Fruit fly (Drosophila melanogaster) whole organism, embryonic: Measurements from ENCODE around the gene Fdh.

ENCODE experiments used
- Atf-2 ChIP-seq: fragments of 200-800 bp; sonication (Bioruptor generic); optimal IDR thresholded peaks from 2 replicates; lab custom pipeline; 2016; ENCODE audit warnings: missing biosample characterization, missing genetic modification characterization
- Awh ChIP-seq: fragments of 200-800 bp; sonication (Bioruptor generic); IDR thresholded peaks from 2 replicates; pipeline ENCODE4, ENCODE4 v1.3.6; 2022; ENCODE audit warnings: missing biosample characterization, missing genetic modification characterization
- CG11504 ChIP-seq: fragments of 200-800 bp; sonication (Bioruptor generic); optimal IDR thresholded peaks from 3 replicates; lab custom pipeline; 2019; ENCODE audit warnings: missing biosample characterization, mild to moderate bottlenecking, missing genetic modification characterization, moderate library complexity
- CG11695 ChIP-seq: fragments of 200-800 bp; sonication (Bioruptor generic); IDR thresholded peaks from 3 replicates; pipeline ENCODE4 v1.3.6; 2022; ENCODE audit warnings: missing biosample characterization, missing genetic modification characterization
- CG12219 ChIP-seq: fragments of 200-800 bp; sonication (Bioruptor generic); optimal IDR thresholded peaks from 3 replicates; lab custom pipeline; 2018; ENCODE audit warnings: missing biosample characterization, mild to moderate bottlenecking, missing genetic modification characterization
- CG1233 ChIP-seq: fragments of 200-800 bp; sonication (Bioruptor generic); optimal IDR thresholded peaks from 4 replicates; lab custom pipeline; 2018; ENCODE audit warnings: missing biosample characterization, mild to moderate bottlenecking, missing genetic modification characterization
- CG15269 ChIP-seq: fragments of 200-800 bp; sonication (Bioruptor generic); optimal IDR thresholded peaks from 2 replicates; lab custom pipeline; 2018; ENCODE audit warnings: missing biosample characterization, mild to moderate bottlenecking, missing genetic modification characterization, moderate library complexity
- CG1603 ChIP-seq: fragments of 200-800 bp; sonication (Bioruptor generic); optimal IDR thresholded peaks from 2 replicates; lab custom pipeline; 2019; ENCODE audit warnings: missing biosample characterization, mild to moderate bottlenecking, missing genetic modification characterization, moderate library complexity
- CG17802 ChIP-seq: fragments of 200-800 bp; sonication (Bioruptor generic); optimal IDR thresholded peaks from 2 replicates; lab custom pipeline; 2018; ENCODE audit warnings: missing biosample characterization, mild to moderate bottlenecking, missing genetic modification characterization, moderate library complexity
- CG17829 ChIP-seq: fragments of 200-800 bp; optimal IDR thresholded peaks from 2 replicates; lab custom pipeline; 2019; ENCODE audit warnings: missing biosample characterization, mild to moderate bottlenecking, missing genetic modification characterization, moderate library complexity
- CG2116 ChIP-seq: fragments of 200-800 bp; sonication (Bioruptor generic); optimal IDR thresholded peaks from 3 replicates; lab custom pipeline; 2018; ENCODE audit warnings: missing biosample characterization, mild to moderate bottlenecking, missing genetic modification characterization
- CG2712 ChIP-seq: fragments of 200-800 bp; optimal IDR thresholded peaks from 3 replicates; lab custom pipeline; 2019; ENCODE audit warnings: missing biosample characterization, mild to moderate bottlenecking, missing genetic modification characterization, moderate library complexity
- CG34376 ChIP-seq: fragments of 200-800 bp; sonication (Bioruptor generic); optimal IDR thresholded peaks from 2 replicates; lab custom pipeline; 2018; ENCODE audit warnings: missing biosample characterization, mild to moderate bottlenecking, missing genetic modification characterization
- CG34422 ChIP-seq: fragments of 200-800 bp; sonication (Bioruptor generic); IDR thresholded peaks from 3 replicates; pipeline ENCODE4 v1.3.6; 2022; ENCODE audit warnings: missing biosample characterization, missing genetic modification characterization
- CG6175 ChIP-seq: fragments of 200-800 bp; sonication (Bioruptor generic); IDR thresholded peaks from 3 replicates; pipeline ENCODE4 v1.3.6; 2022; ENCODE audit warnings: missing biosample characterization, missing genetic modification characterization
- CG8281 ChIP-seq: fragments of 200-800 bp; sonication (Bioruptor generic); optimal IDR thresholded peaks from 2 replicates; lab custom pipeline; 2018; ENCODE audit warnings: missing biosample characterization, mild to moderate bottlenecking, missing genetic modification characterization, moderate library complexity
- CG8944 ChIP-seq: fragments of 200-800 bp; sonication (Bioruptor generic); optimal IDR thresholded peaks from 3 replicates; lab custom pipeline; 2016; ENCODE audit warnings: missing biosample characterization, missing genetic modification characterization
- CG9797 ChIP-seq: fragments of 200-800 bp; sonication (Bioruptor generic); optimal IDR thresholded peaks from 3 replicates; lab custom pipeline; 2018; ENCODE audit warnings: missing biosample characterization, mild to moderate bottlenecking, missing genetic modification characterization
- CHES-1-like ChIP-seq: fragments of 200-800 bp; sonication (Bioruptor generic); optimal IDR thresholded peaks from 2 replicates; lab custom pipeline; 2016; ENCODE audit warnings: missing biosample characterization, missing genetic modification characterization
- CoRest ChIP-seq: fragments of 200-800 bp; sonication (Bioruptor generic); optimal IDR thresholded peaks from 3 replicates; lab custom pipeline; 2018; ENCODE audit warnings: missing biosample characterization, mild to moderate bottlenecking, missing genetic modification characterization, moderate library complexity
- E2f2 ChIP-seq: fragments of 200-800 bp; sonication (Bioruptor generic); IDR thresholded peaks from 2 replicates; pipeline ENCODE4 v1.3.6; 2022; ENCODE audit warnings: missing biosample characterization, missing genetic modification characterization
- Elba2 ChIP-seq: fragments of 200-800 bp; sonication (Bioruptor generic); optimal IDR thresholded peaks from 3 replicates; lab custom pipeline; 2016; ENCODE audit warnings: missing biosample characterization, missing genetic modification characterization
- Ets97D ChIP-seq: fragments of 200-800 bp; sonication (Bioruptor generic); optimal IDR thresholded peaks from 3 replicates; lab custom pipeline; 2016; ENCODE audit warnings: missing biosample characterization, missing genetic modification characterization
- Fer1 ChIP-seq: fragments of 200-800 bp; sonication (Bioruptor generic); optimal IDR thresholded peaks from 2 replicates; lab custom pipeline; 2017; ENCODE audit warnings: missing biosample characterization, mild to moderate bottlenecking, missing genetic modification characterization
- HLHmδ ChIP-seq: fragments of 200-800 bp; sonication (Bioruptor generic); optimal IDR thresholded peaks from 2 replicates; lab custom pipeline; 2018; ENCODE audit warnings: missing biosample characterization, mild to moderate bottlenecking, missing genetic modification characterization, moderate library complexity
- Med ChIP-seq: fragments of 200-800 bp; sonication (Bioruptor generic); peaks from one replicate; lab custom pipeline; 2016; ENCODE audit warnings: missing biosample characterization, missing genetic modification characterization, mild to moderate bottlenecking, inconsistent platforms, moderate library complexity
- Mes4 ChIP-seq: fragments of 200-800 bp; sonication (Bioruptor generic); optimal IDR thresholded peaks from 2 replicates; lab custom pipeline; 2016; ENCODE audit warnings: missing biosample characterization, missing genetic modification characterization
- Ptx1 ChIP-seq: fragments of 200-800 bp; sonication (Bioruptor generic); IDR thresholded peaks from 2 replicates; pipeline ENCODE4 v1.3.6; 2022; ENCODE audit warnings: missing biosample characterization, missing genetic modification characterization
- Sin3A ChIP-seq: fragments of >200 bp; optimal IDR thresholded peaks from 2 replicates; lab custom pipeline; 2018
- Sry-β ChIP-seq: fragments of 200-800 bp; sonication (Bioruptor generic); optimal IDR thresholded peaks from 2 replicates; lab custom pipeline; 2018; ENCODE audit warnings: missing biosample characterization, mild to moderate bottlenecking, missing genetic modification characterization, moderate library complexity
- YL-1 ChIP-seq: fragments of 200-800 bp; sonication (Bioruptor generic); optimal IDR thresholded peaks from 3 replicates; lab custom pipeline; 2017; ENCODE audit warnings: missing biosample characterization, mild to moderate bottlenecking, missing genetic modification characterization
- amos ChIP-seq: fragments of 200-800 bp; sonication (Bioruptor generic); IDR thresholded peaks from 2 replicates; pipeline ENCODE4 v1.3.6; 2022; ENCODE audit warnings: missing biosample characterization, missing genetic modification characterization; ENCODE audit not compliant: partially characterized antibody
- ash1 ChIP-seq: fragments of 200-800 bp; sonication (Bioruptor generic); optimal IDR thresholded peaks from 2 replicates; lab custom pipeline; 2018; ENCODE audit warnings: missing biosample characterization, mild to moderate bottlenecking, missing genetic modification characterization
- bbx ChIP-seq: fragments of 200-800 bp; sonication (Bioruptor generic); IDR thresholded peaks from 2 replicates; pipeline ENCODE4 v1.3.6; 2022; ENCODE audit warnings: missing biosample characterization, missing genetic modification characterization; ENCODE audit not compliant: partially characterized antibody
- bowl ChIP-seq: fragments of 200-800 bp; sonication (Bioruptor generic); IDR thresholded peaks from 2 replicates; pipeline ENCODE4 v1.3.6; 2022; ENCODE audit warnings: missing biosample characterization, missing genetic modification characterization
- crp ChIP-seq, 2 experiments: fragments of 200-800 bp; sonication (Bioruptor generic); optimal IDR thresholded peaks; 2 replicates in 1 of 2; 3 replicates in 1 of 2; lab custom pipeline; 2017; ENCODE audit warnings: missing biosample characterization in 2 of 2, missing genetic modification characterization in 2 of 2, mild to moderate bottlenecking in 1 of 2, moderate library complexity in 1 of 2
- dmrt99B ChIP-seq: fragments of 200-800 bp; sonication (Bioruptor generic); optimal IDR thresholded peaks from 2 replicates; lab custom pipeline; 2018; ENCODE audit warnings: missing biosample characterization, mild to moderate bottlenecking, missing genetic modification characterization, moderate library complexity
- gfzf ChIP-seq: fragments of 200-800 bp; sonication (Bioruptor generic); optimal IDR thresholded peaks from 2 replicates; lab custom pipeline; 2016; ENCODE audit warnings: missing biosample characterization, mild to moderate bottlenecking, missing genetic modification characterization, moderate library complexity
- grn ChIP-seq: fragments of 200-800 bp; sonication (Bioruptor generic); optimal IDR thresholded peaks from 3 replicates; lab custom pipeline; 2017; ENCODE audit warnings: missing biosample characterization, missing genetic modification characterization
- pan ChIP-seq, 4 experiments: fragments of >200 bp in 3 of 4; fragments of 200-800 bp in 1 of 4; sonication (Bioruptor generic) in 1 of 4; optimal IDR thresholded peaks in 3 of 4; IDR thresholded peaks in 1 of 4; 2 replicates each; pipeline versions ENCODE4 v1.3.6 to Lab custom; 2017 to 2022; ENCODE audit warnings: missing biosample characterization in 2 of 4, missing genetic modification characterization in 2 of 4, mixed read lengths in 1 of 4
- pb ChIP-seq: fragments of 200-800 bp; sonication (Bioruptor generic); optimal IDR thresholded peaks from 3 replicates; lab custom pipeline; 2016; ENCODE audit warnings: missing biosample characterization, missing genetic modification characterization
- pita ChIP-seq: fragments of 200-800 bp; sonication (Bioruptor generic); optimal IDR thresholded peaks from 2 replicates; lab custom pipeline; 2017; ENCODE audit warnings: missing biosample characterization, mild to moderate bottlenecking, missing genetic modification characterization
- pzg ChIP-seq: fragments of 200-800 bp; sonication (Bioruptor generic); optimal IDR thresholded peaks from 3 replicates; lab custom pipeline; 2018; ENCODE audit warnings: missing biosample characterization, mild to moderate bottlenecking, missing genetic modification characterization, moderate library complexity
- sc ChIP-seq, 3 experiments: fragments of >200 bp in 2 of 3; fragments of 200-800 bp in 1 of 3; sonication (Bioruptor generic) in 1 of 3; optimal IDR thresholded peaks; 2 replicates in 2 of 3; 3 replicates in 1 of 3; lab custom pipeline; 2017; ENCODE audit warnings: mild to moderate bottlenecking in 1 of 3, missing biosample characterization in 1 of 3, missing genetic modification characterization in 1 of 3, missing genetic modification reagents in 1 of 3
- sens ChIP-seq: fragments of 200-800 bp; sonication (Bioruptor generic); peaks from one replicate; lab custom pipeline; 2016; ENCODE audit warnings: missing biosample characterization, missing genetic modification characterization
- stwl ChIP-seq: fragments of 200-800 bp; sonication (Bioruptor generic); optimal IDR thresholded peaks from 3 replicates; lab custom pipeline; 2018; ENCODE audit warnings: missing biosample characterization, mild to moderate bottlenecking, missing genetic modification characterization, moderate library complexity
- tx ChIP-seq: fragments of 200-800 bp; sonication (Bioruptor generic); optimal IDR thresholded peaks from 2 replicates; lab custom pipeline; 2016; ENCODE audit warnings: missing biosample characterization, missing genetic modification characterization
- vnd ChIP-seq: fragments of 200-800 bp; sonication (Bioruptor generic); IDR thresholded peaks from 3 replicates; pipeline ENCODE4 v1.3.6; 2022; ENCODE audit warnings: missing biosample characterization, missing genetic modification characterization; ENCODE audit not compliant: partially characterized antibody

Fdh gene

DNA sequence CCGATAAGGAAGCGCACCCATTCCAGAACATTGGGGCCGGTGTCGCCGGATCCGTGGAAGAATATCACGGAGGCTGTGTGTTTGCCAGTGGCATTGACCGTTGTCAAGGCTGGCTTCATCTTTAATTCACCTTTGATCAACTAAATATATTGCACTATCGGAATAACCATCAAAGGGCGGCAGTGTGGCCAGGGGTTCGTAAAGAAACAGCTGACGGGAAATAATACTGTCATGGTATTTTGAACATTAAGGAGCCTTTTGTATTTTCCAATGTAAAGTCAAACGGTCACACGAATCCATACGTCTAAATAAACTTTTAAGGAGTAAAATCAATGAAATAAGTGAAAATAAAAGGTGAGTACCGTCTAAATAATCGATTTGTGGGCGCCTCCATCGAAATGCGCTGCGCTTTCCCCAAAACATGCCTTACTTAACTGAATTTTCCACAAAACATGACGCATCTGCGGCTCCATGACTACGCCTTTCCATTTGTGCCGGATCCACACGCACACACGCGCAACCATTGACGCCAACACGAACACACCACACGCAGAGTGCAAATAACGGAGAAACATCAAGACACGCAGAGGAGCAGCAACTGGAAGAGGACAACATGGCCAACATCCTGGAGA lies 17.8 kb downstream of the Fdh start, which contains the start of the genes CG6567 and CG4511 (continued):
- 0 out of 2 replicates have a peak, but pooled peaks have one; percentile 34 for TF ChIP-seq bbx (GFP tag; lab: Robert Waterston, UW)
- no peak for TF ChIP-seq CG12219 (GFP tag; lab: Kevin White, UChicago)
- peak; percentile 93 for TF ChIP-seq grn
- peak; percentile 84 for TF ChIP-seq tx (GFP tag; lab: Kevin White, UChicago)
- TF ChIP-seq CG6175 (GFP tag; lab: Robert Waterston, UW) = 0 out of 3 replicates have a peak, but pooled peaks have one; percentile 16
- no peak for TF ChIP-seq bowl (GFP tag; lab: Robert Waterston, UW)
- no peak for TF ChIP-seq Ptx1 (GFP tag; lab: Robert Waterston, UW)
- TF ChIP-seq CG34376 (GFP tag; lab: Kevin White, UChicago) = peak; percentile 6
- no peak for TF ChIP-seq pita (GFP tag; lab: Kevin White, UChicago)
- no peak for TF ChIP-seq Mes4 (GFP tag; lab: Kevin White, UChicago)
- peak; percentile 38 for TF ChIP-seq CHES-1-like (GFP tag; lab: Kevin White, UChicago)
- TF ChIP-seq CG8281 (tag; lab: Kevin White, UChicago) = no peak
- TF ChIP-seq Awh (GFP tag; lab: Robert Waterston, UW) = no peak
- TF ChIP-seq sens = peak; percentile 79
- TF ChIP-seq HLHmδ (GFP tag; lab: Kevin White, UChicago) = no peak
- TF ChIP-seq pan (optimal IDR thresholded peaks at IDR 0.05; lab: Kevin White, UChicago) = no peak
- no peak for TF ChIP-seq pan (GFP tag; optimal IDR thresholded peaks at IDR 0.05 in 1 of 2, IDR thresholded peaks at IDR 0.05 in 1 of 2)
- TF ChIP-seq CG11695 (GFP tag; lab: Robert Waterston, UW) = no peak
- TF ChIP-seq Sin3A (lab: Kevin White, UChicago) = peak; percentile 76
- peak; percentile 93 for TF ChIP-seq gfzf
- TF ChIP-seq CG1233 = no peak
- TF ChIP-seq YL-1 (GFP tag; lab: Kevin White, UChicago) = peak; percentile 89
- peak; percentile 60 for TF ChIP-seq stwl
- TF ChIP-seq Med (GFP tag; lab: Kevin White, UChicago) = peak; percentile 80
- TF ChIP-seq Elba2 (GFP tag; lab: Kevin White, UChicago) = peak; percentile 77
- TF ChIP-seq sc (optimal IDR thresholded peaks at IDR 0.05; lab: Kevin White, UChicago) = no peak
- no peak for TF ChIP-seq sc (GFP tag; optimal IDR thresholded peaks at IDR 0.05; lab: Kevin White, UChicago)
- no peak for TF ChIP-seq CG11504 (tag; lab: Kevin White, UChicago)
- TF ChIP-seq Ets97D (GFP tag; lab: Kevin White, UChicago) = peak; percentile 45
- no peak for TF ChIP-seq CG17802
- peak; percentile 80 for TF ChIP-seq pzg (GFP tag; lab: Kevin White, UChicago)
- TF ChIP-seq CG2116 = peak; percentile 7
- peak; percentile 22 for TF ChIP-seq Fer1 (GFP tag; lab: Kevin White, UChicago)
- no peak for TF ChIP-seq Atf-2 (GFP tag; lab: Kevin White, UChicago)
- TF ChIP-seq CG34422 (GFP tag; lab: Robert Waterston, UW) = peak; percentile 80; the same call in 1 of the 3 replicates
- no peak for TF ChIP-seq CG2712
- TF ChIP-seq pb (GFP tag; lab: Kevin White, UChicago) = no peak
- no peak for TF ChIP-seq Sry-β (GFP tag; lab: Kevin White, UChicago)
- TF ChIP-seq CG17829 (tag; lab: Kevin White, UChicago) = peak; percentile 50
- no peak for TF ChIP-seq vnd (GFP tag; lab: Robert Waterston, UW)
- no peak for TF ChIP-seq dmrt99B (tag; lab: Kevin White, UChicago)
- TF ChIP-seq CG8944 (GFP tag; lab: Kevin White, UChicago) = no peak
- TF ChIP-seq CG9797 (GFP tag; lab: Kevin White, UChicago) = peak; percentile 78
- peak; percentile 11 for TF ChIP-seq CoRest
- TF ChIP-seq CG15269 (tag; lab: Kevin White, UChicago) = no peak
- TF ChIP-seq E2f2 (GFP tag; lab: Robert Waterston, UW) = peak; percentile 32
- peak; percentile 56 to 95 for TF ChIP-seq crp (GFP tag; optimal IDR thresholded peaks at IDR 0.05; lab: Kevin White, UChicago)
- TF ChIP-seq ash1 (GFP tag; lab: Kevin White, UChicago) = no peak
- TF ChIP-seq amos = peak; percentile 48; the same call in 1 of the 2 replicates
- TF ChIP-seq CG1603 = peak; percentile 55
